Fruit fly (Drosophila melanogaster) whole organism, embryonic: ENCODE results near the gene TbCMF46.
A peak's percentile ranks its signal among the peaks of the same experiment; 100 is the strongest.

Experiments
- Ada2b ChIP-seq: fragments of 200-800 bp; sonication (Bioruptor generic); IDR thresholded peaks from 2 replicates; pipeline ENCODE4 v1.3.6; 2022; ENCODE audit warnings: missing biosample characterization, missing genetic modification characterization
- Antp ChIP-seq: fragments of 200-800 bp; sonication (Bioruptor generic); optimal IDR thresholded peaks from 3 replicates; lab custom pipeline; 2016; ENCODE audit warnings: missing biosample characterization, missing genetic modification characterization
- Atf-2 ChIP-seq: fragments of 200-800 bp; sonication (Bioruptor generic); optimal IDR thresholded peaks from 2 replicates; lab custom pipeline; 2016; ENCODE audit warnings: missing biosample characterization, missing genetic modification characterization
- Bdp1 ChIP-seq: fragments of 200-800 bp; sonication (Bioruptor generic); optimal IDR thresholded peaks from 3 replicates; lab custom pipeline; 2016; ENCODE audit warnings: missing biosample characterization, missing genetic modification characterization
- CG10979 ChIP-seq: fragments of 200-800 bp; sonication (Bioruptor generic); optimal IDR thresholded peaks from 2 replicates; lab custom pipeline; 2018; ENCODE audit warnings: missing biosample characterization, mild to moderate bottlenecking, missing genetic modification characterization, moderate library complexity
- CG12155 ChIP-seq: fragments of 200-800 bp; sonication (Bioruptor generic); optimal IDR thresholded peaks from 3 replicates; lab custom pipeline; 2016; ENCODE audit warnings: missing biosample characterization, missing genetic modification characterization
- CG12942 ChIP-seq: fragments of 200-800 bp; sonication (Bioruptor generic); optimal IDR thresholded peaks from 3 replicates; lab custom pipeline; 2016; ENCODE audit warnings: missing biosample characterization, missing genetic modification characterization
- CG14050 ChIP-seq: fragments of 200-800 bp; sonication (Bioruptor generic); IDR thresholded peaks from 3 replicates; pipeline ENCODE4 v1.3.6; 2022; ENCODE audit warnings: missing biosample characterization, missing genetic modification characterization
- CG14441 ChIP-seq: fragments of 200-800 bp; sonication (Bioruptor generic); IDR thresholded peaks from 2 replicates; pipeline ENCODE4 v1.3.6; 2022; ENCODE audit warnings: missing biosample characterization, missing genetic modification characterization
- CG14860 ChIP-seq: fragments of 200-800 bp; sonication (Bioruptor generic); IDR thresholded peaks from 3 replicates; pipeline ENCODE4 v1.3.6; 2022; ENCODE audit warnings: missing biosample characterization, missing genetic modification characterization; ENCODE audit not compliant: partially characterized antibody
- CG15601 ChIP-seq: fragments of 200-800 bp; sonication (Bioruptor generic); optimal IDR thresholded peaks from 3 replicates; lab custom pipeline; 2019; ENCODE audit warnings: missing biosample characterization, mild to moderate bottlenecking, missing genetic modification characterization, moderate library complexity
- CG15696 ChIP-seq: fragments of 200-800 bp; sonication (Bioruptor generic); optimal IDR thresholded peaks from 2 replicates; lab custom pipeline; 2019; ENCODE audit warnings: missing biosample characterization, mild to moderate bottlenecking, missing genetic modification characterization, moderate library complexity
- CG16863 ChIP-seq: fragments of 200-800 bp; sonication (Bioruptor generic); optimal IDR thresholded peaks from 3 replicates; lab custom pipeline; 2016; ENCODE audit warnings: missing biosample characterization, missing genetic modification characterization
- CG17829 ChIP-seq: fragments of 200-800 bp; optimal IDR thresholded peaks from 2 replicates; lab custom pipeline; 2019; ENCODE audit warnings: missing biosample characterization, mild to moderate bottlenecking, missing genetic modification characterization, moderate library complexity
- CG2129 ChIP-seq: fragments of 200-800 bp; sonication (Bioruptor generic); IDR thresholded peaks from 2 replicates; pipeline ENCODE4 v1.3.6; 2022; ENCODE audit warnings: missing biosample characterization, missing genetic modification characterization; ENCODE audit not compliant: partially characterized antibody
- CG2678 ChIP-seq: fragments of 200-800 bp; sonication (Bioruptor generic); optimal IDR thresholded peaks from 3 replicates; lab custom pipeline; 2019; ENCODE audit warnings: missing biosample characterization, mild to moderate bottlenecking, missing genetic modification characterization, moderate library complexity
- CG2712 ChIP-seq: fragments of 200-800 bp; optimal IDR thresholded peaks from 3 replicates; lab custom pipeline; 2019; ENCODE audit warnings: missing biosample characterization, mild to moderate bottlenecking, missing genetic modification characterization, moderate library complexity
- CG33557 ChIP-seq: fragments of 200-800 bp; sonication (Bioruptor generic); optimal IDR thresholded peaks from 2 replicates; lab custom pipeline; 2019; ENCODE audit warnings: missing biosample characterization, mild to moderate bottlenecking, missing genetic modification characterization, moderate library complexity
- CG3838 ChIP-seq: fragments of 200-800 bp; sonication (Bioruptor generic); optimal IDR thresholded peaks from 3 replicates; lab custom pipeline; 2016; ENCODE audit warnings: missing biosample characterization, missing genetic modification characterization
- CG4707 ChIP-seq: fragments of 200-800 bp; sonication (Bioruptor generic); optimal IDR thresholded peaks from 2 replicates; lab custom pipeline; 2018; ENCODE audit warnings: missing biosample characterization, mild to moderate bottlenecking, missing genetic modification characterization, moderate library complexity
- CG8281 ChIP-seq: fragments of 200-800 bp; sonication (Bioruptor generic); optimal IDR thresholded peaks from 2 replicates; lab custom pipeline; 2018; ENCODE audit warnings: missing biosample characterization, mild to moderate bottlenecking, missing genetic modification characterization, moderate library complexity
- CG9215 ChIP-seq: fragments of 200-800 bp; sonication (Bioruptor generic); IDR thresholded peaks from 2 replicates; pipeline ENCODE4 v1.3.6; 2022; ENCODE audit warnings: missing biosample characterization, missing genetic modification characterization
- Drgx ChIP-seq: fragments of 200-800 bp; sonication (Bioruptor generic); IDR thresholded peaks from 2 replicates; pipeline ENCODE4 v1.3.6; 2022; ENCODE audit warnings: missing biosample characterization, missing genetic modification characterization
- Fer3 ChIP-seq: fragments of 200-800 bp; sonication (Bioruptor generic); optimal IDR thresholded peaks from 2 replicates; lab custom pipeline; 2018; ENCODE audit warnings: missing biosample characterization, mild to moderate bottlenecking, missing genetic modification characterization, moderate library complexity
- HHEX ChIP-seq: fragments of 200-800 bp; sonication (Bioruptor generic); optimal IDR thresholded peaks from 3 replicates; lab custom pipeline; 2017; ENCODE audit warnings: missing biosample characterization, mild to moderate bottlenecking, missing genetic modification characterization, missing genetic modification reagents
- Hmr ChIP-seq: fragments of 200-800 bp; sonication (Bioruptor generic); optimal IDR thresholded peaks from 3 replicates; lab custom pipeline; 2017; ENCODE audit warnings: mild to moderate bottlenecking, missing biosample characterization, missing genetic modification reagents, missing genetic modification characterization
- Jarid2 ChIP-seq: fragments of 200-800 bp; sonication (Bioruptor generic); optimal IDR thresholded peaks from 3 replicates; lab custom pipeline; 2017; ENCODE audit warnings: mild to moderate bottlenecking, missing biosample characterization, missing genetic modification reagents, missing genetic modification characterization
- Neu2 ChIP-seq: fragments of 200-800 bp; sonication (Bioruptor generic); optimal IDR thresholded peaks from 3 replicates; lab custom pipeline; 2016; ENCODE audit warnings: missing biosample characterization, missing genetic modification characterization, borderline replicate concordance
- Nf-YA ChIP-seq: fragments of 200-800 bp; sonication (Bioruptor generic); IDR thresholded peaks from 2 replicates; pipeline ENCODE4 v1.3.6; 2022; ENCODE audit warnings: missing biosample characterization, missing genetic modification characterization
- Ptx1 ChIP-seq: fragments of 200-800 bp; sonication (Bioruptor generic); IDR thresholded peaks from 2 replicates; pipeline ENCODE4 v1.3.6; 2022; ENCODE audit warnings: missing biosample characterization, missing genetic modification characterization
- Six4 ChIP-seq: fragments of 200-800 bp; sonication (Bioruptor generic); optimal IDR thresholded peaks from 2 replicates; lab custom pipeline; 2016; ENCODE audit warnings: missing biosample characterization, missing genetic modification characterization
- Ssrp ChIP-seq: fragments of 200-800 bp; sonication (Bioruptor generic); optimal IDR thresholded peaks from 2 replicates; lab custom pipeline; 2018; ENCODE audit warnings: missing biosample characterization, mild to moderate bottlenecking, missing genetic modification characterization, moderate library complexity
- ab ChIP-seq: fragments of 200-800 bp; sonication (Bioruptor generic); optimal IDR thresholded peaks from 2 replicates; lab custom pipeline; 2016; ENCODE audit warnings: missing biosample characterization, missing genetic modification characterization
- az2 ChIP-seq: fragments of 200-800 bp; sonication (Bioruptor generic); optimal IDR thresholded peaks from 3 replicates; lab custom pipeline; 2016; ENCODE audit warnings: missing biosample characterization, missing genetic modification characterization
- disco-r ChIP-seq: fragments of 200-800 bp; sonication (Bioruptor generic); optimal IDR thresholded peaks from 2 replicates; lab custom pipeline; 2016; ENCODE audit warnings: missing biosample characterization, missing genetic modification characterization
- gcm ChIP-seq: fragments of 200-800 bp; sonication (Bioruptor generic); optimal IDR thresholded peaks from 2 replicates; lab custom pipeline; 2019; ENCODE audit warnings: missing biosample characterization, mild to moderate bottlenecking, missing genetic modification characterization, moderate library complexity
- gem ChIP-seq: fragments of 200-800 bp; sonication (Bioruptor generic); optimal IDR thresholded peaks from 2 replicates; lab custom pipeline; 2019; ENCODE audit warnings: missing biosample characterization, mild to moderate bottlenecking, missing genetic modification characterization, moderate library complexity
- grau ChIP-seq: fragments of 200-800 bp; optimal IDR thresholded peaks from 3 replicates; lab custom pipeline; 2019; ENCODE audit warnings: missing biosample characterization, mild to moderate bottlenecking, missing genetic modification characterization, moderate library complexity
- ken ChIP-seq: fragments of 200-800 bp; sonication (Bioruptor generic); IDR thresholded peaks from 3 replicates; pipeline ENCODE4 v1.3.6; 2022; ENCODE audit warnings: missing biosample characterization, missing genetic modification characterization
- maf-S ChIP-seq: fragments of 200-800 bp; sonication (Bioruptor generic); optimal IDR thresholded peaks from 2 replicates; lab custom pipeline; 2016; ENCODE audit warnings: missing biosample characterization, missing genetic modification characterization
- nerfin-2 ChIP-seq: fragments of 200-800 bp; sonication (Bioruptor generic); IDR thresholded peaks from 2 replicates; pipeline ENCODE4 v1.3.6; 2022; ENCODE audit warnings: missing biosample characterization, missing genetic modification characterization; ENCODE audit not compliant: partially characterized antibody
- nmo ChIP-seq: fragments of 200-800 bp; sonication (Bioruptor generic); optimal IDR thresholded peaks from 2 replicates; lab custom pipeline; 2018; ENCODE audit warnings: missing biosample characterization, mild to moderate bottlenecking, missing genetic modification characterization, moderate library complexity
- org-1 ChIP-seq: fragments of 200-800 bp; sonication (Bioruptor generic); optimal IDR thresholded peaks from 2 replicates; lab custom pipeline; 2017; ENCODE audit warnings: missing biosample characterization, missing genetic modification characterization
- pnt ChIP-seq: fragments of 200-800 bp; sonication (Bioruptor generic); optimal IDR thresholded peaks from 3 replicates; lab custom pipeline; 2016; ENCODE audit warnings: missing biosample characterization, missing genetic modification characterization
- pros ChIP-seq: fragments of 200-800 bp; sonication (Bioruptor generic); optimal IDR thresholded peaks from 3 replicates; lab custom pipeline; 2019; ENCODE audit warnings: missing biosample characterization, mild to moderate bottlenecking, missing genetic modification characterization, moderate library complexity
- pzg ChIP-seq: fragments of 200-800 bp; sonication (Bioruptor generic); optimal IDR thresholded peaks from 3 replicates; lab custom pipeline; 2018; ENCODE audit warnings: missing biosample characterization, mild to moderate bottlenecking, missing genetic modification characterization, moderate library complexity
- stc ChIP-seq: fragments of 200-800 bp; sonication (Bioruptor generic); IDR thresholded peaks from 2 replicates; pipeline ENCODE4 v1.3.6; 2022; ENCODE audit warnings: missing biosample characterization, missing genetic modification characterization
- tx ChIP-seq: fragments of 200-800 bp; sonication (Bioruptor generic); optimal IDR thresholded peaks from 2 replicates; lab custom pipeline; 2016; ENCODE audit warnings: missing biosample characterization, missing genetic modification characterization
- unc-4 ChIP-seq: fragments of 200-800 bp; sonication (Bioruptor generic); IDR thresholded peaks from 2 replicates; pipeline ENCODE4 v1.3.6; 2022; ENCODE audit warnings: missing biosample characterization, missing genetic modification characterization; ENCODE audit not compliant: partially characterized antibody
- wor ChIP-seq: fragments of 200-800 bp; sonication (Bioruptor generic); IDR thresholded peaks from 2 replicates; pipeline ENCODE4 v1.3.6; 2022; ENCODE audit warnings: missing biosample characterization, missing genetic modification characterization

The TbCMF46 gene

dm6 chr2L:9912570-9913260, 11.9 kb downstream of the TbCMF46 start, which contains the start of the genes Etl1 and Srp54 (continued):
- TF ChIP-seq Ssrp (tag; lab: Kevin White, UChicago) (no peak), Ptx1 (GFP tag; lab: Robert Waterston, UW) (no peak), unc-4 (GFP tag; lab: Robert Waterston, UW) (no peak), Jarid2 (no peak), ken (no peak), CG10979 (tag; lab: Kevin White, UChicago) (no peak), grau (tag; lab: Kevin White, UChicago) (no peak), Neu2 (GFP tag; lab: Kevin White, UChicago) (no peak), gcm (peak; percentile 13), Drgx (GFP tag; lab: Robert Waterston, UW) (no peak), nerfin-2 (GFP tag; lab: Robert Waterston, UW) (no peak), CG4707 (GFP tag; lab: Kevin White, UChicago) (no peak), wor (GFP tag; lab: Robert Waterston, UW) (no peak), Atf-2 (GFP tag; lab: Kevin White, UChicago) (no peak), CG2712 (tag; lab: Kevin White, UChicago) (peak; percentile 25), Fer3 (no peak), CG9215 (no peak), gem (tag; lab: Kevin White, UChicago) (peak; percentile 24), org-1 (no peak), CG12155 (GFP tag; lab: Kevin White, UChicago) (no peak), CG12942 (GFP tag; lab: Kevin White, UChicago) (no peak), Hmr (GFP tag; lab: Kevin White, UChicago) (no peak), ab (GFP tag; lab: Kevin White, UChicago) (no peak), CG15696 (tag; lab: Kevin White, UChicago) (no peak), CG2678 (tag; lab: Kevin White, UChicago) (peak; percentile 7), disco-r (no peak), CG14050 (GFP tag; lab: Robert Waterston, UW) (no peak), tx (no peak), CG17829 (tag; lab: Kevin White, UChicago) (no peak), CG8281 (no peak), Six4 (GFP tag; lab: Kevin White, UChicago) (no peak), maf-S (GFP tag; lab: Kevin White, UChicago) (no peak), CG15601 (no peak), CG2129 (GFP tag; lab: Robert Waterston, UW) (no peak), nmo (peak; percentile 42), pnt (GFP tag; lab: Kevin White, UChicago) (no peak), CG14860 (GFP tag; lab: Robert Waterston, UW) (no peak), pros (no peak), stc (GFP tag; lab: Robert Waterston, UW) (no peak), CG3838 (no peak), CG14441 (no peak), Nf-YA (GFP tag; lab: Robert Waterston, UW) (no peak), pzg (GFP tag; lab: Kevin White, UChicago) (peak; percentile 43), Ada2b (no peak), Antp (GFP tag; lab: Kevin White, UChicago) (no peak), CG33557 (GFP tag; lab: Kevin White, UChicago) (no peak), CG16863 (no peak), Bdp1 (GFP tag; lab: Kevin White, UChicago) (no peak), az2 (no peak), HHEX (GFP tag; lab: Kevin White, UChicago) (no peak)
